Worm (Caenorhabditis elegans): ENCODE measurements around the gene B0034.2.
A peak's percentile ranks its signal among the peaks of the same experiment; 100 is the strongest.

The B0034.2 gene

DNA sequence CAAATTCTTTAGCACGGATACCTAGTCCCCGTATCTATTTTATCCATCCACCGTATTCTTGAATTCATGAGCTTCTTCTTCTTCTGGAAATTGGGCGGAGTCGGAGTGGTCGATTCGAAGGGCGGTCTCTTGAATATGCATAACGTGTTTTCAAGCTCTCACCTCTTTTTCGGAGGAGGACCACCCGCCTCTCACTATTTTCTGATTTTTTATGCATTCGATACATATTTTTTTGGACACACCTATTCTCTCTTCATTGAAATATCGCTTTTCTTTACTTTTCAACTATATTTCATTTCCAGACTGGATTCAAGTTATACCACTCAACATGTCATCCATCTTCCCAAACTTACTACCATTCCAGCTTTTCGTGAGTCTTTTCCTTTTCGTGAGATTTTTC is 15.7 kb downstream of the B0034.2 start, which contains the start of gene egl-44:
TSS of gene egl-44 (plus strand) at position 301 of the 400 bp plus-strand sequence.
- TF ChIP-seq Y56A3A.18 (GFP tag; IDR thresholded peaks at IDR 0.05) = no peak
- TF ChIP-seq C06A6.2 (GFP tag; conservative IDR thresholded peaks at IDR 0.05) = no peak

DNA sequence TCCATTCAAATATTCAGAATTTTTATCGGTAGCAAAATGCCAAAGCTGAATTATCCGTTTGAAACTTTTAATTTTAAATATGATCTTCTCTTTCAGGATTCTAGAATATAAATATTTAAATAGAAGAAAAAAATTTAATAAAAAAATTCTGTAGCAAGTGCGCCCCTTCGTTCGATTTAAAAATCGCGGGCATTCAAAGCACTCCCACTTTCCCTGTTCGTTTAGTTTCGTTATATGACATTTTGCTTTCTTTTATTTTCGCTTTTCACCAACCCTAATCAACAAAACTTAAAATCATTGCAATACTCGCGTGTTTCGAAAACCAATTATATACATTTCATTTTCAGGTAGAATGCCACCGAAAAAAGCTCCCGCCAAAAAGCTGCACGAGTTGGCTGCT is 22.5 kb downstream of the B0034.2 start, which contains the start of gene vrk-1:
TSS of gene vrk-1 (plus strand) at position 348 of the 400 bp plus-strand sequence.
- TF ChIP-seq F57A8.1 (GFP tag; optimal IDR thresholded peaks at IDR 0.05) (no peak), ztf-28 (GFP tag; IDR thresholded peaks at IDR 0.05) (no peak), madf-6 (GFP tag; IDR thresholded peaks at IDR 0.05) (peak; percentile 35), attf-3 (GFP tag; conservative IDR thresholded peaks at IDR 0.05) (no peak), madf-8 (GFP tag; conservative IDR thresholded peaks at IDR 0.05) (no peak), lin-40 (tag; optimal IDR thresholded peaks at IDR 0.05) (no peak), F23B12.7 (tag; optimal IDR thresholded peaks at IDR 0.05; ENCODE audit: insufficient read depth) (no peak)

DNA sequence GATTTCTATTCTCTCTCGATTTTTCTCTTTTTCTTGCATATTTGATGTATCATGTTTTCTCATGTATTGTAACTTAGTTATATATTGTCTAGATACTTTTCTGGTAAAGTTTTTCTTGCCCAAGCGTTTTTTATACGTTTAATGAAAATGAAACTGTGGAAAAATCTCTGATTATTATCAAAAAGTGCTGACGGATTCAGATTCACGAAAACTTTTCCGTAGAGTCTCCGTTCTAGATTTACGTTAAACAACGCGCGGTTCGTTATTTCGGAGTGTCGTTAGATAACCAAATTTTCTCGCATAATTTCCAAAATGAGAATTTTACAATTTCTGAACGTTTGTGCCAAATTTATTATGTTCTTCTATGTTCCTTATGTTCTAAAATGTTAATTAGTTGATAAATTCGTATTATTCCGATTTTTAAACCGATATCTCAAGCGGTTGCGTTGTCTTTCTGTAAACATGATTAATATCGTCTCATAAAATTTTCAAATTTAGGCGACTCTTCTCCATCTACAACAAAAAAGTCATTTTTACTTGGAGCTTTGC is 25.9 kb downstream of the B0034.2 start, which contains the start of gene ptp-2:
TSS of gene ptp-2 (plus strand) at position 499 of the 549 bp plus-strand sequence.
- no peak for TF ChIP-seq hrde-1 (tag; optimal IDR thresholded peaks at IDR 0.05; ENCODE audit: borderline replicate concordance)
- TF ChIP-seq sptf-2 (GFP tag; optimal IDR thresholded peaks at IDR 0.05) = no peak
- no peak for TF ChIP-seq lin-54 (GFP tag; optimal IDR thresholded peaks at IDR 0.05)
- TF ChIP-seq lir-1 (GFP tag; conservative IDR thresholded peaks at IDR 0.05) = no peak
- TF ChIP-seq nhr-179 (tag; optimal IDR thresholded peaks at IDR 0.05) = no peak
- TF ChIP-seq cebp-1 (GFP tag; IDR thresholded peaks at IDR 0.05) = no peak
- peak; percentile 17 for TF ChIP-seq cebp-1 (tag; optimal IDR thresholded peaks at IDR 0.05)
- no peak for TF ChIP-seq hmg-1.2 (GFP tag; IDR thresholded peaks at IDR 0.05)
- TF ChIP-seq T07F8.4 (tag; optimal IDR thresholded peaks at IDR 0.05) = no peak
- TF ChIP-seq D2030.7 (GFP tag; IDR thresholded peaks at IDR 0.05) = no peak
- no peak for TF ChIP-seq unc-130 (GFP tag; optimal IDR thresholded peaks at IDR 0.05)
- no peak for TF ChIP-seq tbp1 (GFP tag; optimal IDR thresholded peaks at IDR 0.05)
- TF ChIP-seq somi-1 (GFP tag; optimal IDR thresholded peaks at IDR 0.05) = no peak
- peak; percentile 75 for TF ChIP-seq ceh-100 (GFP tag; IDR thresholded peaks at IDR 0.05)
- no peak for TF ChIP-seq ceh-40 (GFP tag; IDR thresholded peaks at IDR 0.05)
- TF ChIP-seq snpc-1.1 (tag; optimal IDR thresholded peaks at IDR 0.05; ENCODE audit: insufficient read depth) = no peak
- TF ChIP-seq ztf-28 (GFP tag; IDR thresholded peaks at IDR 0.05) = no peak
- TF ChIP-seq fkh-3 (tag; optimal IDR thresholded peaks at IDR 0.05) = no peak
- TF ChIP-seq lin-35 (GFP tag; optimal IDR thresholded peaks at IDR 0.05) = no peak
- TF ChIP-seq pbrm-1 (GFP tag; IDR thresholded peaks at IDR 0.05) = no peak
- no peak for TF ChIP-seq F10E7.11 (tag; optimal IDR thresholded peaks at IDR 0.05)
- no peak for TF ChIP-seq ceh-27 (GFP tag; optimal IDR thresholded peaks at IDR 0.05)
- TF ChIP-seq ceh-58 (GFP tag; IDR thresholded peaks at IDR 0.05) = no peak
- TF ChIP-seq T26A5.8 (tag; optimal IDR thresholded peaks at IDR 0.05) = no peak
- TF ChIP-seq nhr-80 (tag; optimal IDR thresholded peaks at IDR 0.05) = no peak
- peak; percentile 95 for TF ChIP-seq attf-3 (GFP tag; conservative IDR thresholded peaks at IDR 0.05)
- TF ChIP-seq F23B12.7 (tag; optimal IDR thresholded peaks at IDR 0.05; ENCODE audit: insufficient read depth) = peak; percentile 42
- TF ChIP-seq chd-7 (tag; optimal IDR thresholded peaks at IDR 0.05) = no peak
- TF ChIP-seq F37B4.10 (GFP tag; IDR thresholded peaks at IDR 0.05) = no peak
- TF ChIP-seq ama-1 (optimal IDR thresholded peaks at IDR 0.05) = no peak
- peak in 1 of 2 experiments; percentile 19 for TF ChIP-seq ama-1 (GFP tag; optimal IDR thresholded peaks at IDR 0.05)
- no peak for TF ChIP-seq B0261.1 (tag; optimal IDR thresholded peaks at IDR 0.05)
- no peak for TF ChIP-seq snpc-4 (GFP tag; optimal IDR thresholded peaks at IDR 0.05)
- peak in 1 of 4 experiments; percentile 0 for TF ChIP-seq snpc-4 (tag; optimal IDR thresholded peaks at IDR 0.05)
- TF ChIP-seq nfyb-1 (GFP tag; IDR thresholded peaks at IDR 0.05) = no peak

All from whole organism, young adult.